Fruit fly (Drosophila melanogaster): Measurements from ENCODE around the gene CG6418.

Gene CG6418

DNA sequence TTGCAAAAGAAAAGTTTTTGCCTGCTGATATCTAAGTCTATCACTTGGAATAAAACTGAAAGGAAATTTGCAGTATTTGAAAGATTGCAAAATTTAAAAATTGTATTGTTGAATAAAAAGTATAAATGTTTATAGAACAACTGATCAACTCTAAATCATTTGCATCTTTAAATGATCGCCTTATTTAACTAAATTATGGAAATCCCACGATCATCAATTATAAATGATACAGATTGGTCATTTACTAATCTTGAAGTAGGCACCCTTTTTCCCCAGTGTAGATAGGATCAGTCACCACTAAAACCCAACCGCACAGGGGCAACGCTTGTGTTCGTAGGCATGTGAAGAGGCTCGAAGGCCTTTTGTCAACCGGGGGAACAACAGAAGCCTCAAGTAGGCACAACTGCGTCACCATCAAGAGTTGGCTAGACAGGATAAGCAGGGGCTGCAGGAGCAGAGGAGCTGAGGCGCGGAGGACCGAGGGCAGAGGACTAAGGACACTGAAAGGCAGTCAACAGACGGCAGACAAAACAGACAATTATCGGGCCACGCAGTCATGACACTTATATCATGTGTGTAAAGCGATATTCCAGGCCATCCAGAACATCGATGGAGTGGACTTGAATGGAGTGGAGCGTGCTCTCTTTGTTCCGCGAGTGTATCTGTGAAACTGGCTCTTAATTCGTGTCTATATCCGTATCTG is 30.9 kb downstream of the CG6418 start (continued):
- no peak for TF ChIP-seq CG34376 (GFP tag; optimal IDR thresholded peaks at IDR 0.05)
- TF ChIP-seq insv (GFP tag; optimal IDR thresholded peaks at IDR 0.05), result no peak
- no peak for TF ChIP-seq HLH54F (GFP tag; optimal IDR thresholded peaks at IDR 0.05)
- no peak for TF ChIP-seq vfl (GFP tag; optimal IDR thresholded peaks at IDR 0.05)
- no peak for TF ChIP-seq danr (GFP tag; IDR thresholded peaks at IDR 0.05)
- 0 out of 2 replicates have a peak, but pooled peaks have one; percentile 33 for TF ChIP-seq tna (GFP tag; IDR thresholded peaks at IDR 0.05; ENCODE audit: partially characterized antibody)
- TF ChIP-seq CG4854 (GFP tag; optimal IDR thresholded peaks at IDR 0.05), result no peak
- TF ChIP-seq Sry-β (GFP tag; optimal IDR thresholded peaks at IDR 0.05), result no peak
- peak; percentile 19 for TF ChIP-seq shn (GFP tag; optimal IDR thresholded peaks at IDR 0.05)
- TF ChIP-seq ham (GFP tag; IDR thresholded peaks at IDR 0.05), result no peak
- TF ChIP-seq CG3726 (GFP tag; IDR thresholded peaks at IDR 0.05), result 0 out of 3 replicates have a peak, but pooled peaks have one; percentile 7
- no peak for TF ChIP-seq CG13287 (GFP tag; IDR thresholded peaks at IDR 0.05; ENCODE audit: partially characterized antibody)
- TF ChIP-seq tx (GFP tag; optimal IDR thresholded peaks at IDR 0.05), result no peak
- no peak for TF ChIP-seq HLHmδ (GFP tag; optimal IDR thresholded peaks at IDR 0.05)
- no peak for TF ChIP-seq CG18764 (GFP tag; optimal IDR thresholded peaks at IDR 0.05)
- TF ChIP-seq Hmr (GFP tag; optimal IDR thresholded peaks at IDR 0.05), result no peak
- TF ChIP-seq chm (GFP tag; IDR thresholded peaks at IDR 0.05), result no peak
- TF ChIP-seq br (optimal IDR thresholded peaks at IDR 0.05), result no peak
- TF ChIP-seq CTCF (GFP tag; optimal IDR thresholded peaks at IDR 0.05), result no peak
- no peak for TF ChIP-seq CHES-1-like (GFP tag; optimal IDR thresholded peaks at IDR 0.05)
- TF ChIP-seq CG7357 (GFP tag; IDR thresholded peaks at IDR 0.05), result no peak
- peak; percentile 90 for TF ChIP-seq CG15696 (tag; optimal IDR thresholded peaks at IDR 0.05)
- no peak for TF ChIP-seq CG14860 (GFP tag; IDR thresholded peaks at IDR 0.05; ENCODE audit: partially characterized antibody)
- TF ChIP-seq CG3838 (GFP tag; optimal IDR thresholded peaks at IDR 0.05), result no peak
- TF ChIP-seq Side (GFP tag; optimal IDR thresholded peaks at IDR 0.05), result no peak
- TF ChIP-seq CG14441 (GFP tag; IDR thresholded peaks at IDR 0.05), result no peak
- no peak for TF ChIP-seq CG9876 (GFP tag; optimal IDR thresholded peaks at IDR 0.05)
- no peak for TF ChIP-seq sug (tag; optimal IDR thresholded peaks at IDR 0.05)
- no peak for TF ChIP-seq Mad (GFP tag; optimal IDR thresholded peaks at IDR 0.05)
- TF ChIP-seq inv (GFP tag; IDR thresholded peaks at IDR 0.05; ENCODE audit: partially characterized antibody), result no peak
- TF ChIP-seq ranshi (GFP tag; IDR thresholded peaks at IDR 0.05), result 0 out of 2 replicates have a peak, but pooled peaks have one; percentile 4
- TF ChIP-seq CG15269 (tag; optimal IDR thresholded peaks at IDR 0.05), result no peak
- peak; percentile 45 for TF ChIP-seq CoRest (tag; optimal IDR thresholded peaks at IDR 0.05)
- TF ChIP-seq corto (GFP tag; optimal IDR thresholded peaks at IDR 0.05), result no peak
- no peak for TF ChIP-seq E2f1 (GFP tag; IDR thresholded peaks at IDR 0.05)
- no peak for TF ChIP-seq sna (GFP tag; IDR thresholded peaks at IDR 0.05; ENCODE audit: partially characterized antibody)
- no peak for TF ChIP-seq nau (GFP tag; optimal IDR thresholded peaks at IDR 0.05)
- TF ChIP-seq CG8924 (tag; optimal IDR thresholded peaks at IDR 0.05), result peak; percentile 72
- TF ChIP-seq CkIIα-i1 (GFP tag; IDR thresholded peaks at IDR 0.05), result no peak
- peak; percentile 86 for TF ChIP-seq sens (GFP tag)
- TF ChIP-seq gcm2 (GFP tag; optimal IDR thresholded peaks at IDR 0.05), result no peak
- TF ChIP-seq amos (GFP tag; IDR thresholded peaks at IDR 0.05; ENCODE audit: partially characterized antibody), result no peak
- no peak for TF ChIP-seq C15 (GFP tag; IDR thresholded peaks at IDR 0.05)
- TF ChIP-seq CrebB (tag; optimal IDR thresholded peaks at IDR 0.05), result no peak
- TF ChIP-seq her (GFP tag; optimal IDR thresholded peaks at IDR 0.05), result no peak
- TF ChIP-seq Elba2 (GFP tag; optimal IDR thresholded peaks at IDR 0.05), result peak; percentile 13
- no peak for TF ChIP-seq rib (GFP tag; IDR thresholded peaks at IDR 0.05)
- peak; percentile 61 for TF ChIP-seq CG16815 (GFP tag; optimal IDR thresholded peaks at IDR 0.05)
- no peak for TF ChIP-seq Dref (GFP tag; IDR thresholded peaks at IDR 0.05)
- TF ChIP-seq CG13296 (GFP tag; optimal IDR thresholded peaks at IDR 0.05), result no peak
- TF ChIP-seq CG4820 (GFP tag; optimal IDR thresholded peaks at IDR 0.05), result peak; percentile 19
- no peak for TF ChIP-seq dan (GFP tag; IDR thresholded peaks at IDR 0.05)
